Fruit fly (Drosophila melanogaster) whole organism, embryonic: ENCODE measurements around the gene CG4951.

ENCODE experiments used
- Asciz ChIP-seq: fragments of 200-800 bp; sonication (Bioruptor generic); optimal IDR thresholded peaks from 2 replicates; lab custom pipeline; 2017; ENCODE audit warnings: missing biosample characterization, mild to moderate bottlenecking, missing genetic modification characterization, missing genetic modification reagents
- CG10147 ChIP-seq: fragments of 200-800 bp; sonication (Bioruptor generic); optimal IDR thresholded peaks from 2 replicates; lab custom pipeline; 2019; ENCODE audit warnings: missing biosample characterization, mild to moderate bottlenecking, missing genetic modification characterization, moderate library complexity
- CG10267 ChIP-seq: fragments of 200-800 bp; sonication (Bioruptor generic); optimal IDR thresholded peaks from 2 replicates; lab custom pipeline; 2018; ENCODE audit warnings: missing biosample characterization, mild to moderate bottlenecking, missing genetic modification characterization, moderate library complexity
- CG14441 ChIP-seq: fragments of 200-800 bp; sonication (Bioruptor generic); IDR thresholded peaks from 2 replicates; pipeline ENCODE4 v1.3.6; 2022; ENCODE audit warnings: missing biosample characterization, missing genetic modification characterization
- CG14860 ChIP-seq: fragments of 200-800 bp; sonication (Bioruptor generic); IDR thresholded peaks from 3 replicates; pipeline ENCODE4 v1.3.6; 2022; ENCODE audit warnings: missing biosample characterization, missing genetic modification characterization; ENCODE audit not compliant: partially characterized antibody
- CG1529 ChIP-seq: fragments of 200-800 bp; sonication (Bioruptor generic); optimal IDR thresholded peaks from 3 replicates; lab custom pipeline; 2018; ENCODE audit warnings: missing biosample characterization, missing genetic modification characterization
- CG15696 ChIP-seq: fragments of 200-800 bp; sonication (Bioruptor generic); optimal IDR thresholded peaks from 2 replicates; lab custom pipeline; 2019; ENCODE audit warnings: missing biosample characterization, mild to moderate bottlenecking, missing genetic modification characterization, moderate library complexity
- CG18619 ChIP-seq: fragments of 200-800 bp; sonication (Bioruptor generic); optimal IDR thresholded peaks from 3 replicates; lab custom pipeline; 2017; ENCODE audit warnings: missing biosample characterization, mild to moderate bottlenecking, missing genetic modification characterization
- CG32532 ChIP-seq: fragments of 200-800 bp; sonication (Bioruptor generic); IDR thresholded peaks from 2 replicates; pipeline ENCODE4 v1.3.6; 2022; ENCODE audit warnings: missing biosample characterization, missing genetic modification characterization
- CG32772 ChIP-seq: fragments of 200-800 bp; sonication (Bioruptor generic); IDR thresholded peaks from 2 replicates; pipeline ENCODE4 v1.3.6; 2022; ENCODE audit warnings: missing biosample characterization, missing genetic modification characterization
- CG4282 ChIP-seq: fragments of 200-800 bp; sonication (Bioruptor generic); optimal IDR thresholded peaks from 2 replicates; lab custom pipeline; 2016; ENCODE audit warnings: missing biosample characterization, missing genetic modification characterization
- CG7357 ChIP-seq: fragments of 200-800 bp; sonication (Bioruptor generic); IDR thresholded peaks from 3 replicates; pipeline ENCODE4 v1.3.6; 2022; ENCODE audit warnings: missing biosample characterization, missing genetic modification characterization
- CG8290 ChIP-seq, 3 experiments: fragments of 200-800 bp; sonication (Bioruptor generic); optimal IDR thresholded peaks; 2 replicates each; lab custom pipeline; 2016 to 2019; ENCODE audit warnings: missing biosample characterization in 3 of 3, missing genetic modification characterization in 3 of 3, mild to moderate bottlenecking in 2 of 3, moderate library complexity in 1 of 3
- CG9727 ChIP-seq: fragments of 200-800 bp; sonication (Bioruptor generic); optimal IDR thresholded peaks from 3 replicates; lab custom pipeline; 2017; ENCODE audit warnings: missing biosample characterization, mild to moderate bottlenecking, missing genetic modification characterization
- CG9817 ChIP-seq: fragments of 200-800 bp; sonication (Bioruptor generic); optimal IDR thresholded peaks from 2 replicates; lab custom pipeline; 2018; ENCODE audit warnings: missing biosample characterization, mild to moderate bottlenecking, missing genetic modification characterization, moderate library complexity
- Dip3 ChIP-seq: fragments of 200-800 bp; sonication (Bioruptor generic); optimal IDR thresholded peaks from 3 replicates; lab custom pipeline; 2016; ENCODE audit warnings: missing biosample characterization, missing genetic modification characterization
- Dref ChIP-seq: fragments of 200-800 bp; sonication (Bioruptor generic); IDR thresholded peaks from 2 replicates; pipeline ENCODE4 v1.3.6; 2022; ENCODE audit warnings: missing biosample characterization, missing genetic modification characterization
- Drgx ChIP-seq: fragments of 200-800 bp; sonication (Bioruptor generic); IDR thresholded peaks from 2 replicates; pipeline ENCODE4 v1.3.6; 2022; ENCODE audit warnings: missing biosample characterization, missing genetic modification characterization
- Ets65A ChIP-seq: fragments of 200-800 bp; sonication (Bioruptor generic); peaks from one replicate; lab custom pipeline; 2016; ENCODE audit warnings: missing biosample characterization, missing genetic modification characterization
- H2.0 ChIP-seq: fragments of 200-800 bp; sonication (Bioruptor generic); IDR thresholded peaks from 2 replicates; pipeline ENCODE4 v1.3.6; 2022; ENCODE audit warnings: missing biosample characterization, missing genetic modification characterization
- Hr78 ChIP-seq, 2 experiments: fragments of 200-800 bp in 1 of 2; fragments of >200 bp in 1 of 2; sonication (Bioruptor generic) in 1 of 2; optimal IDR thresholded peaks; 2 replicates each; lab custom pipeline; 2017 to 2019; ENCODE audit warnings: missing biosample characterization in 2 of 2, missing genetic modification characterization in 2 of 2, mild to moderate bottlenecking in 1 of 2, moderate library complexity in 1 of 2
- Med ChIP-seq: fragments of 200-800 bp; sonication (Bioruptor generic); peaks from one replicate; lab custom pipeline; 2016; ENCODE audit warnings: missing biosample characterization, missing genetic modification characterization, mild to moderate bottlenecking, inconsistent platforms, moderate library complexity
- Rfx ChIP-seq: fragments of 200-800 bp; sonication (Bioruptor generic); IDR thresholded peaks from 2 replicates; pipeline ENCODE4 v1.3.6; 2022; ENCODE audit warnings: missing biosample characterization, missing genetic modification characterization
- Rx ChIP-seq: fragments of 200-800 bp; sonication (Bioruptor generic); IDR thresholded peaks from 2 replicates; pipeline ENCODE4 v1.3.6; 2022; ENCODE audit warnings: missing biosample characterization, missing genetic modification characterization
- Trl ChIP-seq, 3 experiments: fragments of >200 bp in 2 of 3; fragments of 200-800 bp in 1 of 3; sonication (Bioruptor generic) in 1 of 3; optimal IDR thresholded peaks; 2 replicates in 1 of 3; 3 replicates in 2 of 3; lab custom pipeline; 2016 to 2017; ENCODE audit warnings: missing biosample characterization in 1 of 3, missing genetic modification characterization in 1 of 3
- Xbp1 ChIP-seq: fragments of 200-800 bp; sonication (Bioruptor generic); optimal IDR thresholded peaks from 3 replicates; lab custom pipeline; 2016; ENCODE audit warnings: missing biosample characterization, mild to moderate bottlenecking, missing genetic modification characterization
- ap ChIP-seq: fragments of 200-800 bp; sonication (Bioruptor generic); IDR thresholded peaks from 2 replicates; pipeline ENCODE4 v1.3.6; 2022; ENCODE audit warnings: missing biosample characterization, missing genetic modification characterization
- caup ChIP-seq: fragments of 200-800 bp; sonication (Bioruptor generic); optimal IDR thresholded peaks from 3 replicates; lab custom pipeline; 2017; ENCODE audit warnings: missing biosample characterization, mild to moderate bottlenecking, missing genetic modification characterization, moderate library complexity; ENCODE audit not compliant: severe bottlenecking
- crol ChIP-seq: fragments of 200-800 bp; sonication (Bioruptor generic); IDR thresholded peaks from 2 replicates; pipeline ENCODE4 v1.3.6; 2022; ENCODE audit warnings: missing biosample characterization, missing genetic modification characterization
- exex ChIP-seq: fragments of 200-800 bp; sonication (Bioruptor generic); optimal IDR thresholded peaks from 4 replicates; lab custom pipeline; 2018; ENCODE audit warnings: missing biosample characterization, mild to moderate bottlenecking, missing genetic modification characterization, moderate library complexity
- gsb ChIP-seq: fragments of 200-800 bp; sonication (Bioruptor generic); IDR thresholded peaks from 2 replicates; pipeline ENCODE4 v1.3.6; 2022; ENCODE audit warnings: missing biosample characterization, missing genetic modification characterization
- her ChIP-seq: fragments of 200-800 bp; sonication (Bioruptor generic); optimal IDR thresholded peaks from 2 replicates; lab custom pipeline; 2016; ENCODE audit warnings: missing biosample characterization, missing genetic modification characterization
- jing ChIP-seq: fragments of 200-800 bp; sonication (Bioruptor generic); optimal IDR thresholded peaks from 2 replicates; lab custom pipeline; 2018; ENCODE audit warnings: missing biosample characterization, mild to moderate bottlenecking, missing genetic modification characterization
- kah ChIP-seq: fragments of 200-800 bp; sonication (Bioruptor generic); optimal IDR thresholded peaks from 2 replicates; lab custom pipeline; 2018; ENCODE audit warnings: missing biosample characterization, mild to moderate bottlenecking, missing genetic modification characterization
- lov ChIP-seq, 2 experiments: fragments of 200-800 bp in 1 of 2; fragments of >200 bp in 1 of 2; sonication (Bioruptor generic) in 1 of 2; IDR thresholded peaks in 1 of 2; optimal IDR thresholded peaks in 1 of 2; 2 replicates in 1 of 2; 3 replicates in 1 of 2; pipeline versions ENCODE4 v1.3.6 to Lab custom; 2017 to 2022; ENCODE audit warnings: missing biosample characterization in 1 of 2, missing genetic modification characterization in 1 of 2
- nom ChIP-seq: fragments of 200-800 bp; sonication (Bioruptor generic); optimal IDR thresholded peaks from 2 replicates; lab custom pipeline; 2017; ENCODE audit warnings: missing biosample characterization, missing genetic modification characterization, mild to moderate bottlenecking, moderate library complexity, missing genetic modification reagents
- ranshi ChIP-seq: fragments of 200-800 bp; sonication (Bioruptor generic); IDR thresholded peaks from 2 replicates; pipeline ENCODE4 v1.3.6; 2022; ENCODE audit warnings: missing biosample characterization, missing genetic modification characterization
- row ChIP-seq: fragments of 200-800 bp; sonication (Bioruptor generic); IDR thresholded peaks from 3 replicates; pipeline ENCODE4 v1.3.6; 2022; ENCODE audit warnings: missing biosample characterization, missing genetic modification characterization
- schlank ChIP-seq: fragments of 200-800 bp; sonication (Bioruptor generic); optimal IDR thresholded peaks from 2 replicates; lab custom pipeline; 2018; ENCODE audit warnings: missing biosample characterization, mild to moderate bottlenecking, missing genetic modification characterization
- sd ChIP-seq: fragments of 200-800 bp; sonication (Bioruptor generic); optimal IDR thresholded peaks from 3 replicates; lab custom pipeline; 2018; ENCODE audit warnings: missing biosample characterization, mild to moderate bottlenecking, missing genetic modification characterization, moderate library complexity
- slbo ChIP-seq: fragments of 200-800 bp; sonication (Bioruptor generic); IDR thresholded peaks from 2 replicates; pipeline ENCODE4 v1.3.6; 2022; ENCODE audit warnings: missing biosample characterization, missing genetic modification characterization
- slou ChIP-seq: fragments of 200-800 bp; sonication (Bioruptor generic); optimal IDR thresholded peaks from 3 replicates; lab custom pipeline; 2016; ENCODE audit warnings: missing biosample characterization, missing genetic modification characterization
- sob ChIP-seq: fragments of 200-800 bp; sonication (Bioruptor generic); IDR thresholded peaks from 2 replicates; pipeline ENCODE4 v1.3.6; 2022; ENCODE audit warnings: missing biosample characterization, missing genetic modification characterization
- sug ChIP-seq: fragments of 200-800 bp; optimal IDR thresholded peaks from 2 replicates; lab custom pipeline; 2019; ENCODE audit warnings: missing biosample characterization, mild to moderate bottlenecking, missing genetic modification characterization, moderate library complexity
- wdn ChIP-seq: fragments of 200-800 bp; sonication (Bioruptor generic); IDR thresholded peaks from 2 replicates; pipeline ENCODE4 v1.3.6; 2022; ENCODE audit warnings: missing biosample characterization, missing genetic modification characterization
- zfh1 ChIP-seq: fragments of 200-800 bp; sonication (Bioruptor generic); IDR thresholded peaks from 3 replicates; pipeline ENCODE4 v1.3.6; 2022; ENCODE audit warnings: missing biosample characterization, missing genetic modification characterization

Gene CG4951

dm6 chr3R:27926738-27927215, 27.1 kb downstream of the CG4951 start:
- TF ChIP-seq kah (peak; percentile 79), CG10147 (no peak), Rx (GFP tag; lab: Robert Waterston, UW) (no peak), lov (optimal IDR thresholded peaks at IDR 0.05; lab: Kevin White, UChicago) (no peak), lov (GFP tag; IDR thresholded peaks at IDR 0.05; lab: Robert Waterston, UW) (no peak), sug (tag; lab: Kevin White, UChicago) (peak; percentile 27), Asciz (GFP tag; lab: Kevin White, UChicago) (no peak), Rfx (GFP tag; lab: Robert Waterston, UW) (0 out of 2 replicates have a peak, but pooled peaks have one; percentile 14), zfh1 (GFP tag; lab: Robert Waterston, UW) (0 out of 3 replicates have a peak, but pooled peaks have one; percentile 44), gsb (GFP tag; lab: Robert Waterston, UW) (0 out of 2 replicates have a peak, but pooled peaks have one; percentile 38), CG18619 (GFP tag; lab: Kevin White, UChicago) (no peak), Med (GFP tag; lab: Kevin White, UChicago) (peak; percentile 45), nom (GFP tag; lab: Kevin White, UChicago) (peak; percentile 2), Drgx (GFP tag; lab: Robert Waterston, UW) (no peak), sob (GFP tag; lab: Robert Waterston, UW) (no peak), Trl (optimal IDR thresholded peaks at IDR 0.05; lab: Kevin White, UChicago) (no peak), Trl (GFP tag; optimal IDR thresholded peaks at IDR 0.05; lab: Kevin White, UChicago) (no peak), slou (GFP tag; lab: Kevin White, UChicago) (no peak), her (GFP tag; lab: Kevin White, UChicago) (no peak), CG9727 (GFP tag; lab: Kevin White, UChicago) (no peak), Ets65A (peak; percentile 70), CG7357 (GFP tag; lab: Robert Waterston, UW) (no peak), CG10267 (no peak), row (GFP tag; lab: Robert Waterston, UW) (no peak), crol (peak; percentile 53; the same call in 1 of the 2 replicates), caup (GFP tag; lab: Kevin White, UChicago) (no peak), H2.0 (GFP tag; lab: Robert Waterston, UW) (no peak), CG8290 (GFP tag; optimal IDR thresholded peaks at IDR 0.05; lab: Kevin White, UChicago) (no peak), CG8290 (tag; optimal IDR thresholded peaks at IDR 0.05; lab: Kevin White, UChicago) (no peak), ranshi (no peak), CG14441 (GFP tag; lab: Robert Waterston, UW) (no peak), Dip3 (GFP tag; lab: Kevin White, UChicago) (no peak), ap (no peak), Dref (0 out of 2 replicates have a peak, but pooled peaks have one; percentile 24), jing (no peak), Xbp1 (no peak), CG9817 (tag; lab: Kevin White, UChicago) (no peak), CG32532 (GFP tag; lab: Robert Waterston, UW) (no peak), CG15696 (no peak), sd (tag; lab: Kevin White, UChicago) (no peak), CG1529 (no peak), Hr78 (GFP tag; optimal IDR thresholded peaks at IDR 0.05; lab: Kevin White, UChicago) (no peak), slbo (0 out of 2 replicates have a peak, but pooled peaks have one; percentile 7), schlank (tag; lab: Kevin White, UChicago) (no peak), CG4282 (GFP tag; lab: Kevin White, UChicago) (no peak), CG32772 (GFP tag; lab: Robert Waterston, UW) (no peak), exex (tag; lab: Kevin White, UChicago) (peak; percentile 62), wdn (GFP tag; lab: Robert Waterston, UW) (0 out of 2 replicates have a peak, but pooled peaks have one; percentile 17), CG14860 (GFP tag; lab: Robert Waterston, UW) (0 out of 3 replicates have a peak, but pooled peaks have one; percentile 13)
